Worm (Caenorhabditis elegans): ENCODE data around the gene flh-2.
A peak's percentile ranks its signal among the peaks of the same experiment; 100 is the strongest.

flh-2 gene

ce11 chrIII:4951824-4952223 is at the start of gene flh-2:
Gene flh-2 (plus strand): TSS chrIII:4952124.
- TF ChIP-seq egl-27 (tag; optimal IDR thresholded peaks at IDR 0.05) (no peak), nhr-23 (tag; optimal IDR thresholded peaks at IDR 0.05) (no peak), nhr-77 (tag; optimal IDR thresholded peaks at IDR 0.05) (no peak), dmd-4 (tag; optimal IDR thresholded peaks at IDR 0.05) (no peak), nhr-11 (tag; optimal IDR thresholded peaks at IDR 0.05) (no peak)

DNA sequence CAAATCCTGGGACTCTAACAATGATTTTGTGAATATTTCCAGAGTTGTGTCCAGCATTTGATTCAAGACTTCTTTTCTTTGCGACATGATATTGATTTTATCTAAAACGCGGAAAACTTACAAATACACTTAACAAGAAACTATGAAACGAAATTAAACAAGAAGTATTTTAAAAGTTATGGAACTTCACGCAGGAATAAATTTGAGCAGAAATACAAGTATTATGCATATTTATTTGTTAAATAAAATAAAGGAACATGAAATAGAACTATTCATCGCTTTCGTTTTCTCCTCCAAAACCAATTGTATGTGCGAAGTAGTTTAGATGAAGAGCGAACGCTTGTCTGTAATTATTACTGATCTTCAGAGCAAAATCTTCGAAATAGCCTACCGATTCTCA is 48.1 kb upstream of the flh-2 start, which contains the start of gene kbp-2:
Gene kbp-2 (minus strand): TSS at position 101 of the 400 bp plus-strand sequence.
- TF ChIP-seq zag-1 (tag; optimal IDR thresholded peaks at IDR 0.05) (no peak), blmp-1 (tag; optimal IDR thresholded peaks at IDR 0.05; ENCODE audit: insufficient read depth) (no peak), crh-2 (tag; optimal IDR thresholded peaks at IDR 0.05) (no peak)

- no peak for TF ChIP-seq nhr-25 (tag; optimal IDR thresholded peaks at IDR 0.05)
- TF ChIP-seq unc-55 (GFP tag; optimal IDR thresholded peaks at IDR 0.05), result peak; percentile 21
- peak; percentile 16 for TF ChIP-seq nhr-129 (tag; optimal IDR thresholded peaks at IDR 0.05)
- peak; percentile 36 for TF ChIP-seq fos-1 (tag; optimal IDR thresholded peaks at IDR 0.05)
- TF ChIP-seq F13H6.1 (tag; optimal IDR thresholded peaks at IDR 0.05), result peak; percentile 28
- TF ChIP-seq nhr-10 (tag; optimal IDR thresholded peaks at IDR 0.05), result no peak
- peak in 1 of 2 experiments; percentile 41 for TF ChIP-seq lsy-2 (tag; optimal IDR thresholded peaks at IDR 0.05)
- TF ChIP-seq gmeb-1 (tag; optimal IDR thresholded peaks at IDR 0.05), result peak; percentile 17
- TF ChIP-seq C34F6.9 (tag; optimal IDR thresholded peaks at IDR 0.05), result peak; percentile 55
- TF ChIP-seq nhr-23 (tag; optimal IDR thresholded peaks at IDR 0.05), result no peak
- TF ChIP-seq nhr-11 (tag; optimal IDR thresholded peaks at IDR 0.05), result no peak
Observed at ce11 chrIII:4905405-4905804, 46.5 kb upstream of the flh-2 start, which contains the start of gene F26F4.8. Gene F26F4.8 (minus strand): TSS chrIII:4905473.

DNA sequence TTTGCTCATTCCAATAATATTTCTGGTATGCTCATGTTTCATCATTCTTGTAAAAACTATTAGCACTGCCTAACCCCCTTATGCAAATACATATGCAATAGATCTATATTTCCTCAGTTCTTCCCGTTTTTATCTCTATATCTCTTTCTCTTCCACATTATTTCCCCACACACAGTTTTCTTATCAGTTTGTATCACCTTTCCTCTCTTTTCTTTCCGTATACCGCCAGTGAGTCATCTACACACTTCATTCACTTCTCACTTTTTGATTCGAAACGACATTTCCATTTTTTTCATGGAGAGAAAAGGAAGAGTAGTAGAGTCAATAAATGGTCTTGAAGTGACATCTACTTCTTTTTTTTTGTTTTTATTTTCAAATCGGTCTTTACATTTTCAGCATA is 45.6 kb upstream of the flh-2 start:
- TF ChIP-seq ztf-11 (tag; optimal IDR thresholded peaks at IDR 0.05) (no peak), gmeb-1 (tag; optimal IDR thresholded peaks at IDR 0.05) (peak; percentile 20), nhr-23 (tag; optimal IDR thresholded peaks at IDR 0.05) (no peak), egl-27 (tag; optimal IDR thresholded peaks at IDR 0.05) (no peak), fos-1 (tag; optimal IDR thresholded peaks at IDR 0.05) (peak; percentile 99), elt-1 (tag; optimal IDR thresholded peaks at IDR 0.05) (no peak), mdl-1 (tag; optimal IDR thresholded peaks at IDR 0.05) (no peak), C34F6.9 (tag; optimal IDR thresholded peaks at IDR 0.05) (no peak), Y55F3AM.14 (GFP tag; optimal IDR thresholded peaks at IDR 0.05) (no peak), nhr-6 (tag; optimal IDR thresholded peaks at IDR 0.05) (no peak), F13H6.1 (tag; optimal IDR thresholded peaks at IDR 0.05) (no peak), crh-2 (tag; optimal IDR thresholded peaks at IDR 0.05) (no peak), ztf-1 (GFP tag; conservative IDR thresholded peaks at IDR 0.05) (no peak), lin-39 (tag; optimal IDR thresholded peaks at IDR 0.05) (no peak), unc-55 (GFP tag; optimal IDR thresholded peaks at IDR 0.05) (no peak), unc-39 (tag; optimal IDR thresholded peaks at IDR 0.05) (no peak), ceh-16 (tag; optimal IDR thresholded peaks at IDR 0.05) (no peak), sma-3 (GFP tag; optimal IDR thresholded peaks at IDR 0.05) (no peak)

ce11 chrIII:4906896-4907295 is 45.0 kb upstream of the flh-2 start, which contains the start of gene rom-1:
Gene rom-1 (plus strand): TSS chrIII:4907196.
- TF ChIP-seq dmd-4 (tag; optimal IDR thresholded peaks at IDR 0.05), result no peak
- TF ChIP-seq unc-39 (tag; optimal IDR thresholded peaks at IDR 0.05), result no peak
- TF ChIP-seq elt-1 (tag; optimal IDR thresholded peaks at IDR 0.05), result no peak
- no peak for TF ChIP-seq nhr-12 (tag; optimal IDR thresholded peaks at IDR 0.05)
- no peak for TF ChIP-seq nhr-21 (tag; optimal IDR thresholded peaks at IDR 0.05)
- TF ChIP-seq mdl-1 (tag; optimal IDR thresholded peaks at IDR 0.05), result no peak

DNA sequence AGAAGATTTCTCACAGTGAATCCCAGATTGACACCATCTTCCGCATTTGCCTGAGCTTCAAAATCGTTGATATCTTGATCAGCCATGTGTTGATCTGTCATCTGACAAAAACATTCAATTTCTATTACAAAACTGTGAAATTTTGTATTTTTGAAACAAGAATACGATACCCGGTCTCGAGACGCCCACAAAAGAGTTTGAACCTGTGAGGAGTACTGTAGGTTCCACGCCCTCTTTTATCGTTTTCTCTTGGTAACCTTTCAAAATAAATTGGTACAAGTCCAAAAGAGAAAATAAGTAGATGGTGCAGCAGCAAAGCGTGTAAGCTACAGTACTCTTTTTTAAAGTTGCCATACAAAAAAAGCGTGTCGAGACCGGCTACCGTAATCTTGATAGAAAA is 42.0 kb upstream of the flh-2 start, which contains the start of gene F26F4.12:
Gene F26F4.12 (minus strand): TSS at position 101 of the 400 bp plus-strand sequence.
- TF ChIP-seq ztf-11 (tag; optimal IDR thresholded peaks at IDR 0.05) (no peak), snpc-4 (tag; optimal IDR thresholded peaks at IDR 0.05) (no peak), sem-4 (tag; optimal IDR thresholded peaks at IDR 0.05) (no peak), ZK546.5 (tag; optimal IDR thresholded peaks at IDR 0.05) (no peak), unc-55 (GFP tag; optimal IDR thresholded peaks at IDR 0.05) (no peak), ama-1 (optimal IDR thresholded peaks at IDR 0.05) (no peak), lin-13 (GFP tag; optimal IDR thresholded peaks at IDR 0.05) (no peak), blmp-1 (tag; optimal IDR thresholded peaks at IDR 0.05; ENCODE audit: insufficient read depth) (no peak), fos-1 (tag; optimal IDR thresholded peaks at IDR 0.05) (no peak), nhr-23 (tag; optimal IDR thresholded peaks at IDR 0.05) (no peak), nhr-6 (tag; optimal IDR thresholded peaks at IDR 0.05) (no peak), ztf-4 (tag; optimal IDR thresholded peaks at IDR 0.05) (no peak), gmeb-1 (tag; optimal IDR thresholded peaks at IDR 0.05) (no peak), mdl-1 (tag; optimal IDR thresholded peaks at IDR 0.05) (no peak), nhr-10 (tag; optimal IDR thresholded peaks at IDR 0.05) (no peak), F13H6.1 (tag; optimal IDR thresholded peaks at IDR 0.05) (no peak), Y55F3AM.14 (GFP tag; optimal IDR thresholded peaks at IDR 0.05) (no peak), R02D3.7 (tag; optimal IDR thresholded peaks at IDR 0.05) (no peak), elt-1 (tag; optimal IDR thresholded peaks at IDR 0.05) (no peak)
